Worm (Caenorhabditis elegans): ENCODE results near the gene cyn-11.

ce11 chrII:8746298-8746775 is 30.3 kb upstream of the cyn-11 start:
- TF ChIP-seq ztf-11 (tag; optimal IDR thresholded peaks at IDR 0.05), result no peak
- TF ChIP-seq nhr-77 (tag; optimal IDR thresholded peaks at IDR 0.05), result no peak
- TF ChIP-seq ceh-28 (tag; optimal IDR thresholded peaks at IDR 0.05), result no peak
- no peak for TF ChIP-seq mdl-1 (tag; optimal IDR thresholded peaks at IDR 0.05)
- no peak for TF ChIP-seq ZK546.5 (tag; optimal IDR thresholded peaks at IDR 0.05)
- TF ChIP-seq nhr-237 (tag; optimal IDR thresholded peaks at IDR 0.05), result no peak
- no peak for TF ChIP-seq skn-1 (tag; optimal IDR thresholded peaks at IDR 0.05)
- TF ChIP-seq nhr-23 (tag; optimal IDR thresholded peaks at IDR 0.05), result no peak
